Worm (Caenorhabditis elegans): ENCODE data around the gene C53A5.16.

The C53A5.16 gene

ce11 chrV:14522514-14522913 lies at the start of gene C53A5.16:
C53A5.16 (minus strand) TSS chrV:14522614.
- TF ChIP-seq ceh-82 (tag; optimal IDR thresholded peaks at IDR 0.05) = no peak
- TF ChIP-seq unc-62 (GFP tag; optimal IDR thresholded peaks at IDR 0.05) = no peak
- no peak for TF ChIP-seq fkh-10 (GFP tag; optimal IDR thresholded peaks at IDR 0.05)
- no peak for TF ChIP-seq fkh-2 (tag; optimal IDR thresholded peaks at IDR 0.05)
- TF ChIP-seq nhr-23 (tag; optimal IDR thresholded peaks at IDR 0.05) = no peak

- TF ChIP-seq nhr-28 (tag; optimal IDR thresholded peaks at IDR 0.05) (no peak), ceh-9 (tag; optimal IDR thresholded peaks at IDR 0.05) (no peak), pha-4 (tag; optimal IDR thresholded peaks at IDR 0.05) (no peak), sea-2 (GFP tag; optimal IDR thresholded peaks at IDR 0.05) (no peak), tbx-2 (tag; optimal IDR thresholded peaks at IDR 0.05) (no peak), aly-2 (tag; optimal IDR thresholded peaks at IDR 0.05) (no peak), nhr-77 (tag; optimal IDR thresholded peaks at IDR 0.05) (no peak), ama-1 (optimal IDR thresholded peaks at IDR 0.05) (no peak), nhr-23 (tag; optimal IDR thresholded peaks at IDR 0.05) (no peak), ztf-4 (tag; optimal IDR thresholded peaks at IDR 0.05) (no peak), hmg-11 (tag; optimal IDR thresholded peaks at IDR 0.05) (no peak), unc-62 (GFP tag; optimal IDR thresholded peaks at IDR 0.05) (no peak), zag-1 (tag; optimal IDR thresholded peaks at IDR 0.05) (no peak), fkh-10 (GFP tag; optimal IDR thresholded peaks at IDR 0.05) (no peak), snpc-4 (tag; optimal IDR thresholded peaks at IDR 0.05) (no peak), skn-1 (tag; optimal IDR thresholded peaks at IDR 0.05) (no peak), ceh-16 (tag; optimal IDR thresholded peaks at IDR 0.05) (no peak), nfya-1 (tag; optimal IDR thresholded peaks at IDR 0.05; ENCODE audit: insufficient read depth) (no peak), elt-3 (tag; optimal IDR thresholded peaks at IDR 0.05) (no peak), nhr-237 (tag; optimal IDR thresholded peaks at IDR 0.05) (no peak)
These were observed 40.2 kb upstream of the C53A5.16 start, which contains the start of gene C53A5.11 for ce11 chrV:14562589-14562988. C53A5.11 (plus strand) TSS chrV:14562889.

ce11 chrV:14559312-14559711 lies 36.9 kb upstream of the C53A5.16 start, which contains the start of gene srt-32:
srt-32 (plus strand) TSS chrV:14559612.
- TF ChIP-seq hmg-11 (tag; optimal IDR thresholded peaks at IDR 0.05) = no peak
- no peak for TF ChIP-seq daf-12 (tag; optimal IDR thresholded peaks at IDR 0.05)
- TF ChIP-seq egl-5 (tag; optimal IDR thresholded peaks at IDR 0.05) = no peak
- no peak for TF ChIP-seq pha-4 (tag; optimal IDR thresholded peaks at IDR 0.05)
- TF ChIP-seq nfya-1 (tag; optimal IDR thresholded peaks at IDR 0.05; ENCODE audit: insufficient read depth) = no peak
- no peak for TF ChIP-seq tbx-2 (tag; optimal IDR thresholded peaks at IDR 0.05)
- TF ChIP-seq fos-1 (tag; optimal IDR thresholded peaks at IDR 0.05) = no peak
- no peak for TF ChIP-seq lin-39 (tag; optimal IDR thresholded peaks at IDR 0.05)
- no peak for TF ChIP-seq nhr-43 (tag; optimal IDR thresholded peaks at IDR 0.05; ENCODE audit: poor library complexity, severe bottlenecking)
- no peak for TF ChIP-seq nhr-67 (tag; optimal IDR thresholded peaks at IDR 0.05)
- TF ChIP-seq nhr-76 (tag; optimal IDR thresholded peaks at IDR 0.05) = no peak
- no peak for TF ChIP-seq ceh-82 (tag; optimal IDR thresholded peaks at IDR 0.05)
- TF ChIP-seq unc-39 (tag; optimal IDR thresholded peaks at IDR 0.05) = no peak
- TF ChIP-seq elt-1 (tag; optimal IDR thresholded peaks at IDR 0.05) = no peak
- TF ChIP-seq R02D3.7 (tag; optimal IDR thresholded peaks at IDR 0.05) = no peak
- TF ChIP-seq eor-1 (tag; optimal IDR thresholded peaks at IDR 0.05) = no peak
- TF ChIP-seq ceh-9 (tag; optimal IDR thresholded peaks at IDR 0.05) = no peak
- TF ChIP-seq mdl-1 (tag; optimal IDR thresholded peaks at IDR 0.05) = no peak
- no peak for TF ChIP-seq pqm-1 (tag; optimal IDR thresholded peaks at IDR 0.05)

- TF ChIP-seq tbx-2 (tag; optimal IDR thresholded peaks at IDR 0.05) = no peak
- no peak for TF ChIP-seq daf-12 (tag; optimal IDR thresholded peaks at IDR 0.05)
- no peak for TF ChIP-seq aly-2 (tag; optimal IDR thresholded peaks at IDR 0.05)
- TF ChIP-seq R02D3.7 (tag; optimal IDR thresholded peaks at IDR 0.05) = no peak
- no peak for TF ChIP-seq ceh-82 (tag; optimal IDR thresholded peaks at IDR 0.05)
- no peak for TF ChIP-seq mdl-1 (tag; optimal IDR thresholded peaks at IDR 0.05)
- no peak for TF ChIP-seq eor-1 (tag; optimal IDR thresholded peaks at IDR 0.05)
- TF ChIP-seq fkh-2 (tag; optimal IDR thresholded peaks at IDR 0.05) = no peak
- TF ChIP-seq lsy-12 (tag; optimal IDR thresholded peaks at IDR 0.05) = no peak
- no peak for TF ChIP-seq fos-1 (tag; optimal IDR thresholded peaks at IDR 0.05)
- no peak for TF ChIP-seq unc-62 (GFP tag; optimal IDR thresholded peaks at IDR 0.05)
- TF ChIP-seq skn-1 (tag; optimal IDR thresholded peaks at IDR 0.05) = no peak
These were observed 36.3 kb upstream of the C53A5.16 start, which contains the start of gene C53A5.9 for ce11 chrV:14558757-14559156. C53A5.9 (minus strand) TSS chrV:14558857.

Data from whole organism, L3 larva.